Fruit fly (Drosophila melanogaster): Measurements from ENCODE around the gene CG7164.

DNA sequence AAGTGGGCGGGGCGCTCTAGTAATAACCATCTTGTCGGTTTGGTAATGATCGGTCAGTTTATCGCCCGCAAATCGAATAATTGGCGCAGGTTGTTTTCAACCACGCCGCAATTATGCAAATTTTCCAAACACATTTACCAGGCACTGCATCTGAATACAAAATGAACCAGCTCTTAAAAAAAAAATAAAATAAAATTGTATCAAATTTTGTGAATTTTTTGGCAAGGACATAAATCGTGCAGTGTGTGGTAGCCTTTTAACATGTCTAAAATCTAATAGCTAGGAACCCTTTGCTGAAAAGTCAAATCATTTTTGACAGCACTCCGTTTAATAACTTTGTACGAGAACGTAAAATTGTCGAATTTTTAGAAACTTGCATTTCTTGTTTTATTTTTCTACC, 34.3 kb upstream of the CG7164 start, which contains the start of gene ATPsynGL:
- TF ChIP-seq Hr78 (GFP tag; optimal IDR thresholded peaks at IDR 0.05) (no peak), Abd-B (GFP tag; optimal IDR thresholded peaks at IDR 0.05) (no peak), N (GFP tag; optimal IDR thresholded peaks at IDR 0.05) (no peak), Sp1 (GFP tag; optimal IDR thresholded peaks at IDR 0.05) (no peak), OdsH (GFP tag; optimal IDR thresholded peaks at IDR 0.05) (no peak), psq (GFP tag; optimal IDR thresholded peaks at IDR 0.05) (no peak), pan (optimal IDR thresholded peaks at IDR 0.05) (no peak), brk (GFP tag; optimal IDR thresholded peaks at IDR 0.05) (no peak), foxo (GFP tag; optimal IDR thresholded peaks at IDR 0.05) (no peak), h (GFP tag; optimal IDR thresholded peaks at IDR 0.05) (no peak)

All from whole organism, wandering third instar larva.